Fruit fly (Drosophila melanogaster) whole organism, embryonic: ENCODE data around the gene CG15332.

Source experiments
- Antp ChIP-seq: fragments of 200-800 bp; sonication (Bioruptor generic); optimal IDR thresholded peaks from 3 replicates; lab custom pipeline; 2016; ENCODE audit warnings: missing biosample characterization, missing genetic modification characterization
- Bgb ChIP-seq: fragments of 200-800 bp; sonication (Bioruptor generic); IDR thresholded peaks from 2 replicates; pipeline ENCODE4 v1.3.6; 2022; ENCODE audit warnings: missing biosample characterization, missing genetic modification characterization; ENCODE audit not compliant: partially characterized antibody
- CG11456 ChIP-seq: fragments of 200-800 bp; sonication (Bioruptor generic); IDR thresholded peaks from 3 replicates; pipeline ENCODE4 v1.3.6; 2022; ENCODE audit warnings: missing biosample characterization, missing genetic modification characterization
- CG12299 ChIP-seq: fragments of 200-800 bp; sonication (Bioruptor generic); optimal IDR thresholded peaks from 2 replicates; lab custom pipeline; 2018; ENCODE audit warnings: missing biosample characterization, mild to moderate bottlenecking, missing genetic modification characterization
- CG14441 ChIP-seq: fragments of 200-800 bp; sonication (Bioruptor generic); IDR thresholded peaks from 2 replicates; pipeline ENCODE4 v1.3.6; 2022; ENCODE audit warnings: missing biosample characterization, missing genetic modification characterization
- CG14710 ChIP-seq: fragments of 200-800 bp; sonication (Bioruptor generic); optimal IDR thresholded peaks from 3 replicates; lab custom pipeline; 2019; ENCODE audit warnings: missing biosample characterization, mild to moderate bottlenecking, missing genetic modification characterization, moderate library complexity
- CG17802 ChIP-seq: fragments of 200-800 bp; sonication (Bioruptor generic); optimal IDR thresholded peaks from 2 replicates; lab custom pipeline; 2018; ENCODE audit warnings: missing biosample characterization, mild to moderate bottlenecking, missing genetic modification characterization, moderate library complexity
- CG17829 ChIP-seq: fragments of 200-800 bp; optimal IDR thresholded peaks from 2 replicates; lab custom pipeline; 2019; ENCODE audit warnings: missing biosample characterization, mild to moderate bottlenecking, missing genetic modification characterization, moderate library complexity
- CG18011 ChIP-seq: fragments of 200-800 bp; sonication (Bioruptor generic); optimal IDR thresholded peaks from 2 replicates; lab custom pipeline; 2017; ENCODE audit warnings: missing biosample characterization, missing genetic modification characterization, mild to moderate bottlenecking, moderate library complexity, missing genotype
- CG18599 ChIP-seq: fragments of 200-800 bp; sonication (Bioruptor generic); optimal IDR thresholded peaks from 3 replicates; lab custom pipeline; 2017; ENCODE audit warnings: missing biosample characterization, missing genetic modification characterization, mild to moderate bottlenecking, moderate library complexity, missing genetic modification reagents
- CG2116 ChIP-seq: fragments of 200-800 bp; sonication (Bioruptor generic); optimal IDR thresholded peaks from 3 replicates; lab custom pipeline; 2018; ENCODE audit warnings: missing biosample characterization, mild to moderate bottlenecking, missing genetic modification characterization
- CG32532 ChIP-seq: fragments of 200-800 bp; sonication (Bioruptor generic); IDR thresholded peaks from 2 replicates; pipeline ENCODE4 v1.3.6; 2022; ENCODE audit warnings: missing biosample characterization, missing genetic modification characterization
- CG3407 ChIP-seq: fragments of 200-800 bp; sonication (Bioruptor generic); optimal IDR thresholded peaks from 2 replicates; lab custom pipeline; 2018; ENCODE audit warnings: missing biosample characterization, mild to moderate bottlenecking, missing genetic modification characterization
- CG4328 ChIP-seq: fragments of 200-800 bp; sonication (Bioruptor generic); optimal IDR thresholded peaks from 3 replicates; lab custom pipeline; 2017; ENCODE audit warnings: missing biosample characterization, missing genetic modification reagents, missing genetic modification characterization
- CG43689 ChIP-seq: fragments of 200-800 bp; sonication (Bioruptor generic); IDR thresholded peaks from 2 replicates; pipeline ENCODE4 v1.3.6; 2022; ENCODE audit warnings: missing biosample characterization, missing genetic modification characterization
- CG5180 ChIP-seq: fragments of 200-800 bp; sonication (Bioruptor generic); optimal IDR thresholded peaks from 3 replicates; lab custom pipeline; 2017; ENCODE audit warnings: missing biosample characterization, missing genetic modification characterization, mild to moderate bottlenecking, moderate library complexity, missing genetic modification reagents
- CG6791 ChIP-seq: fragments of 200-800 bp; sonication (Bioruptor generic); IDR thresholded peaks from 3 replicates; pipeline ENCODE4 v1.3.6; 2022; ENCODE audit warnings: missing biosample characterization, missing genetic modification characterization; ENCODE audit not compliant: partially characterized antibody
- CG7357 ChIP-seq: fragments of 200-800 bp; sonication (Bioruptor generic); IDR thresholded peaks from 3 replicates; pipeline ENCODE4 v1.3.6; 2022; ENCODE audit warnings: missing biosample characterization, missing genetic modification characterization
- CG7556 ChIP-seq: fragments of 200-800 bp; sonication (Bioruptor generic); optimal IDR thresholded peaks from 2 replicates; lab custom pipeline; 2017; ENCODE audit warnings: missing biosample characterization, mild to moderate bottlenecking, missing genetic modification characterization
- CG7839 ChIP-seq: fragments of 200-800 bp; sonication (Bioruptor generic); optimal IDR thresholded peaks from 3 replicates; lab custom pipeline; 2018; ENCODE audit warnings: missing biosample characterization, mild to moderate bottlenecking, missing genetic modification characterization, moderate library complexity
- CG7987 ChIP-seq: fragments of 200-800 bp; sonication (Bioruptor generic); optimal IDR thresholded peaks from 2 replicates; lab custom pipeline; 2018; ENCODE audit warnings: missing biosample characterization, mild to moderate bottlenecking, missing genetic modification characterization, moderate library complexity
- CG8089 ChIP-seq: fragments of 200-800 bp; sonication (Bioruptor generic); optimal IDR thresholded peaks from 3 replicates; lab custom pipeline; 2016; ENCODE audit warnings: missing biosample characterization, missing genetic modification characterization
- CG8944 ChIP-seq: fragments of 200-800 bp; sonication (Bioruptor generic); optimal IDR thresholded peaks from 3 replicates; lab custom pipeline; 2016; ENCODE audit warnings: missing biosample characterization, missing genetic modification characterization
- CG9437 ChIP-seq: fragments of 200-800 bp; sonication (Bioruptor generic); optimal IDR thresholded peaks from 2 replicates; lab custom pipeline; 2018; ENCODE audit warnings: missing biosample characterization, mild to moderate bottlenecking, missing genetic modification characterization
- CrebB ChIP-seq: fragments of 200-800 bp; sonication (Bioruptor generic); optimal IDR thresholded peaks from 3 replicates; lab custom pipeline; 2018; ENCODE audit warnings: missing biosample characterization, mild to moderate bottlenecking, missing genetic modification characterization
- HLH4C ChIP-seq: fragments of 200-800 bp; sonication (Bioruptor generic); IDR thresholded peaks from 3 replicates; pipeline ENCODE4 v1.3.6; 2022; ENCODE audit warnings: missing biosample characterization, missing genetic modification characterization; ENCODE audit not compliant: partially characterized antibody
- Hey ChIP-seq: fragments of 200-800 bp; sonication (Bioruptor generic); optimal IDR thresholded peaks from 3 replicates; lab custom pipeline; 2018; ENCODE audit warnings: missing biosample characterization, mild to moderate bottlenecking, missing genetic modification characterization
- Myb ChIP-seq: fragments of 200-800 bp; sonication (Bioruptor generic); optimal IDR thresholded peaks from 2 replicates; lab custom pipeline; 2016; ENCODE audit warnings: missing biosample characterization, missing genetic modification characterization
- Opbp ChIP-seq: fragments of 200-800 bp; sonication (Bioruptor generic); IDR thresholded peaks from 3 replicates; pipeline ENCODE4 v1.3.6; 2022; ENCODE audit warnings: missing biosample characterization, missing genetic modification characterization; ENCODE audit not compliant: partially characterized antibody
- Six4 ChIP-seq: fragments of 200-800 bp; sonication (Bioruptor generic); optimal IDR thresholded peaks from 2 replicates; lab custom pipeline; 2016; ENCODE audit warnings: missing biosample characterization, missing genetic modification characterization
- amos ChIP-seq: fragments of 200-800 bp; sonication (Bioruptor generic); IDR thresholded peaks from 2 replicates; pipeline ENCODE4 v1.3.6; 2022; ENCODE audit warnings: missing biosample characterization, missing genetic modification characterization; ENCODE audit not compliant: partially characterized antibody
- bigmax ChIP-seq: fragments of 200-800 bp; sonication (Bioruptor generic); optimal IDR thresholded peaks from 2 replicates; lab custom pipeline; 2018; ENCODE audit warnings: missing biosample characterization, mild to moderate bottlenecking, missing genetic modification characterization
- ci ChIP-seq: fragments of 200-800 bp; sonication (Bioruptor generic); IDR thresholded peaks from 3 replicates; pipeline ENCODE4 v1.3.6; 2022; ENCODE audit warnings: missing biosample characterization, missing genetic modification characterization
- crp ChIP-seq, 2 experiments: fragments of 200-800 bp; sonication (Bioruptor generic); optimal IDR thresholded peaks; 2 replicates in 1 of 2; 3 replicates in 1 of 2; lab custom pipeline; 2017; ENCODE audit warnings: missing biosample characterization in 2 of 2, missing genetic modification characterization in 2 of 2, mild to moderate bottlenecking in 1 of 2, moderate library complexity in 1 of 2
- dati ChIP-seq: fragments of 200-800 bp; sonication (Bioruptor generic); IDR thresholded peaks from 2 replicates; pipeline ENCODE4 v1.3.6; 2022; ENCODE audit warnings: missing biosample characterization, missing genetic modification characterization
- grau ChIP-seq: fragments of 200-800 bp; optimal IDR thresholded peaks from 3 replicates; lab custom pipeline; 2019; ENCODE audit warnings: missing biosample characterization, mild to moderate bottlenecking, missing genetic modification characterization, moderate library complexity
- insv ChIP-seq, 2 experiments: fragments of 200-800 bp; sonication (Bioruptor generic); optimal IDR thresholded peaks; 3 replicates each; lab custom pipeline; 2016 to 2018; ENCODE audit warnings: missing biosample characterization in 2 of 2, missing genetic modification characterization in 2 of 2
- luna ChIP-seq: fragments of 200-800 bp; sonication (Bioruptor generic); optimal IDR thresholded peaks from 2 replicates; lab custom pipeline; 2016; ENCODE audit warnings: missing biosample characterization, missing genetic modification characterization
- shn ChIP-seq: fragments of 200-800 bp; sonication (Bioruptor generic); optimal IDR thresholded peaks from 3 replicates; lab custom pipeline; 2016; ENCODE audit warnings: missing biosample characterization, missing genetic modification characterization
- sima ChIP-seq: fragments of 200-800 bp; sonication (Bioruptor generic); optimal IDR thresholded peaks from 2 replicates; lab custom pipeline; 2016; ENCODE audit warnings: missing biosample characterization, missing genetic modification characterization
- slou ChIP-seq: fragments of 200-800 bp; sonication (Bioruptor generic); optimal IDR thresholded peaks from 3 replicates; lab custom pipeline; 2016; ENCODE audit warnings: missing biosample characterization, missing genetic modification characterization
- tap ChIP-seq: fragments of 200-800 bp; optimal IDR thresholded peaks from 3 replicates; lab custom pipeline; 2019; ENCODE audit warnings: missing biosample characterization, mild to moderate bottlenecking, missing genetic modification characterization, moderate library complexity
- tll ChIP-seq, 2 experiments: fragments of 200-800 bp in 1 of 2; fragments of >200 bp in 1 of 2; sonication (Bioruptor generic) in 1 of 2; optimal IDR thresholded peaks; 2 replicates each; lab custom pipeline; 2017 to 2019; ENCODE audit warnings: missing biosample characterization in 2 of 2, missing genetic modification characterization in 2 of 2, mild to moderate bottlenecking in 1 of 2, moderate library complexity in 1 of 2
- twi ChIP-seq: fragments of 200-800 bp; optimal IDR thresholded peaks from 2 replicates; lab custom pipeline; 2019; ENCODE audit warnings: missing biosample characterization, mild to moderate bottlenecking, missing genetic modification characterization, moderate library complexity
- vnd ChIP-seq: fragments of 200-800 bp; sonication (Bioruptor generic); IDR thresholded peaks from 3 replicates; pipeline ENCODE4 v1.3.6; 2022; ENCODE audit warnings: missing biosample characterization, missing genetic modification characterization; ENCODE audit not compliant: partially characterized antibody
- wdn ChIP-seq: fragments of 200-800 bp; sonication (Bioruptor generic); IDR thresholded peaks from 2 replicates; pipeline ENCODE4 v1.3.6; 2022; ENCODE audit warnings: missing biosample characterization, missing genetic modification characterization

The CG15332 gene

DNA sequence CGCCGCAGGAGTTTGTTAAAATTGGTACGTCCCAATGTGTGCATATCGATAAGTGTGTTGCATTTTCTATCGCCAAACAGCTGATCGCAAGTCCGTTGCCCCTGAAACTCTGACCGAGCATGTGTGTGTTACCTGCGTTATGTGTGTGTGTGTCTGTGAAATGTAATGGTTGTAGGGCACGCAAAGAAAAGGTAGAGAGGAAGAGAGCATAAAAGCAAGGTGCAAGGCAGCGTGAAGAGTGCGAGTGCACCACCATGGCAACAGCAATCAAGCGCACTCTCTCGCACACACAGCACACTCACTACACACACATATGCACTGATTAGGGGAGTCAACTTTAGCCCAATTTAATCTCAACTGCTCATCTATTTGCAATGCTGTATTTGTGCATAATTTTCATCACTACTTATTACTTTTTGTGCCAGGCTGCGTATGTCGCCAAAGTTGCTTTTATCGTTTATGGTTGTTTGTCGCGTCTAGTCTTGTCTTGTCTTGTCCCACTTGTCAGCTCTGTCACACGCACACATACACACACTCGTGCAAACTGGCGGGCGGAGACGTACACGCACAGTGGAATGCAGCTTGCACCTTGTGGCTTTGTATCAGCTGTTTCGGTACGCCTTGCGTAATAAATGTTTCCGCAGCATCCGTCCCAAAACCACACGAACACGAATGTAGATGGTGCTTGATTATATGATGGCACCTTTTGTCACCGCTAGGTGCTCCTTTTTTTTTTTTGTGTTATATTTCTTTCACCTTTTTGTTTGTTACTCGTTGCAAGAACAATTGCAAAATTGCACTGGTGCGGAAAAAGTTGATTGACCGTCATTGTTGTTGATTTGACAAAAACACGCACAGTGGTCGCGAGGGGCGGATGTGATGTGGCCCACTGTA lies 18.0 kb downstream of the CG15332 start (continued):
- peak; percentile 59; the same call in 1 of the 3 replicates for TF ChIP-seq ci
- TF ChIP-seq wdn (GFP tag; lab: Robert Waterston, UW) = 0 out of 2 replicates have a peak, but pooled peaks have one; percentile 36
- TF ChIP-seq Six4 (GFP tag; lab: Kevin White, UChicago) = peak; percentile 77
- TF ChIP-seq CG7357 = peak; percentile 58; the same call in 2 of the 3 replicates
- no peak for TF ChIP-seq HLH4C
- TF ChIP-seq sima = no peak
- peak; percentile 87 for TF ChIP-seq CG7839 (tag; lab: Kevin White, UChicago)
- peak; percentile 64 for TF ChIP-seq CG14441
- TF ChIP-seq CG18599 (GFP tag; lab: Kevin White, UChicago) = peak; percentile 62
- TF ChIP-seq CG2116 = peak; percentile 39
- peak; percentile 33 for TF ChIP-seq CG7987
- peak; percentile 56 for TF ChIP-seq twi
- peak; percentile 52 for TF ChIP-seq tap (tag; lab: Kevin White, UChicago)
- peak; percentile 80 for TF ChIP-seq CG4328 (GFP tag; lab: Kevin White, UChicago)
- peak; percentile 83 for TF ChIP-seq CG17829 (tag; lab: Kevin White, UChicago)
- TF ChIP-seq crp (GFP tag; optimal IDR thresholded peaks at IDR 0.05; lab: Kevin White, UChicago) = peak; percentile 58 to 79
- TF ChIP-seq CrebB = peak; percentile 2
- TF ChIP-seq luna (GFP tag; lab: Kevin White, UChicago) = no peak
- no peak for TF ChIP-seq CG43689
- no peak for TF ChIP-seq vnd (GFP tag; lab: Robert Waterston, UW)
- peak; percentile 16 for TF ChIP-seq CG18011 (GFP tag; lab: Kevin White, UChicago)
- peak; percentile 79 for TF ChIP-seq CG8089 (GFP tag; lab: Kevin White, UChicago)
- TF ChIP-seq Bgb (GFP tag; lab: Robert Waterston, UW) = no peak; the same call in 1 of the 2 replicates
- TF ChIP-seq CG12299 (tag; lab: Kevin White, UChicago) = peak; percentile 35
- peak; percentile 89 for TF ChIP-seq CG7556
- peak; percentile 33; the same call in 1 of the 3 replicates for TF ChIP-seq CG11456
- TF ChIP-seq shn (GFP tag; lab: Kevin White, UChicago) = peak; percentile 89
- TF ChIP-seq CG8944 (GFP tag; lab: Kevin White, UChicago) = peak; percentile 88
- TF ChIP-seq CG14710 (tag; lab: Kevin White, UChicago) = peak; percentile 90
- TF ChIP-seq Antp (GFP tag; lab: Kevin White, UChicago) = peak; percentile 79
- TF ChIP-seq Opbp = 0 out of 3 replicates have a peak, but pooled peaks have one; percentile 6
- TF ChIP-seq Myb (GFP tag; lab: Kevin White, UChicago) = peak; percentile 72
- TF ChIP-seq amos (GFP tag; lab: Robert Waterston, UW) = no peak

- TF ChIP-seq grau (tag; lab: Kevin White, UChicago) (no peak), bigmax (no peak), tll (GFP tag; optimal IDR thresholded peaks at IDR 0.05; lab: Kevin White, UChicago) (no peak), CG6791 (GFP tag; lab: Robert Waterston, UW) (peak; percentile 74), insv (GFP tag; optimal IDR thresholded peaks at IDR 0.05; lab: Kevin White, UChicago) (peak in 1 of 2 experiments; percentile 13), CG14710 (tag; lab: Kevin White, UChicago) (peak; percentile 52), slou (GFP tag; lab: Kevin White, UChicago) (no peak), CG3407 (GFP tag; lab: Kevin White, UChicago) (no peak), CG5180 (GFP tag; lab: Kevin White, UChicago) (no peak), CG9437 (GFP tag; lab: Kevin White, UChicago) (no peak), dati (GFP tag; lab: Robert Waterston, UW) (no peak), crp (GFP tag; optimal IDR thresholded peaks at IDR 0.05; lab: Kevin White, UChicago) (peak in 1 of 2 experiments; percentile 65), CG32532 (0 out of 2 replicates have a peak, but pooled peaks have one; percentile 18), CG7839 (tag; lab: Kevin White, UChicago) (peak; percentile 5), Hey (tag; lab: Kevin White, UChicago) (no peak), CG17802 (tag; lab: Kevin White, UChicago) (peak; percentile 50)
Observed at dm6 chrX:7935798-7936572, 19.8 kb downstream of the CG15332 start, which contains the start of gene Ubr3. Ubr3 (plus strand) TSS chrX:7935896.
